Worm (Caenorhabditis elegans) whole organism, young adult: ENCODE data around the gene pmt-1.

ENCODE experiments used
- B0035.1 ChIP-seq: sonication (generic microtip); optimal IDR thresholded peaks from 2 replicates; lab custom pipeline; 2016; ENCODE audit warnings: missing genetic modification characterization, mild to moderate bottlenecking, missing compliant biosample characterization, missing genotype, missing genetic modification reagents
- B0261.1 ChIP-seq: sonication (generic microtip); optimal IDR thresholded peaks from 2 replicates; lab custom pipeline; 2016; ENCODE audit warnings: mild to moderate bottlenecking, missing genetic modification characterization, moderate library complexity, missing compliant biosample characterization
- B0336.3 ChIP-seq: fragments of 200-800 bp; sonication (Bioruptor generic); IDR thresholded peaks from 2 replicates; pipeline ENCODE4 v1.3.6; 2022; ENCODE audit warnings: missing genetic modification characterization, missing compliant biosample characterization
- F10E7.11 ChIP-seq: sonication (generic microtip); optimal IDR thresholded peaks from 2 replicates; lab custom pipeline; 2017; ENCODE audit warnings: mild to moderate bottlenecking, missing genetic modification characterization, moderate library complexity, missing compliant biosample characterization
- F33H1.4 ChIP-seq: fragments of 200-800 bp; sonication (Bioruptor generic); IDR thresholded peaks from 2 replicates; pipeline ENCODE4 v1.3.6; 2022; ENCODE audit warnings: missing genetic modification reagents, missing genetic modification characterization, missing compliant biosample characterization
- F57A8.1 ChIP-seq: fragments of 200-800 bp; sonication (Bioruptor generic); optimal IDR thresholded peaks from 2 replicates; lab custom pipeline; 2018; ENCODE audit warnings: mild to moderate bottlenecking, missing genetic modification characterization, moderate library complexity, missing compliant biosample characterization
- F57C9.4 ChIP-seq: sonication (generic microtip); optimal IDR thresholded peaks from 2 replicates; lab custom pipeline; 2017; ENCODE audit warnings: mild to moderate bottlenecking, missing genetic modification characterization, missing compliant biosample characterization
- K11D2.4 ChIP-seq: fragments of 200-800 bp; sonication (Bioruptor generic); IDR thresholded peaks from 2 replicates; pipeline ENCODE4 v1.3.6; 2022; ENCODE audit warnings: missing genetic modification reagents, missing genetic modification characterization, missing compliant biosample characterization
- K12H6.12 ChIP-seq: fragments of 200-800 bp; sonication (Bioruptor generic); optimal IDR thresholded peaks from 2 replicates; lab custom pipeline; 2018; ENCODE audit warnings: mild to moderate bottlenecking, missing genetic modification characterization, missing compliant biosample characterization
- T07F8.4 ChIP-seq: sonication (generic microtip); optimal IDR thresholded peaks from 2 replicates; lab custom pipeline; 2016; ENCODE audit warnings: mild to moderate bottlenecking, missing genetic modification characterization, moderate library complexity, missing compliant biosample characterization
- T26A5.8 ChIP-seq: sonication (generic microtip); optimal IDR thresholded peaks from 2 replicates; lab custom pipeline; 2016; ENCODE audit warnings: missing genetic modification characterization, missing compliant biosample characterization
- akir-1 ChIP-seq: fragments of 200-800 bp; sonication (Bioruptor generic); optimal IDR thresholded peaks from 2 replicates; lab custom pipeline; 2018; ENCODE audit warnings: mild to moderate bottlenecking, missing genetic modification characterization, moderate library complexity, missing compliant biosample characterization
- ama-1 ChIP-seq, 3 experiments: fragments of 150-350 bp in 1 of 3; sonication (generic microtip) in 2 of 3; optimal IDR thresholded peaks; 2 replicates each; lab custom pipeline; 2014 to 2018; ENCODE audit warnings: missing biosample characterization in 2 of 3, missing genetic modification characterization in 2 of 3, missing genetic modification reagents in 2 of 3
- aptf-3 ChIP-seq: fragments of 200-800 bp; sonication (Bioruptor generic); IDR thresholded peaks from 2 replicates; pipeline ENCODE4 v1.3.6; 2022; ENCODE audit warnings: missing genetic modification characterization, missing compliant biosample characterization
- cebp-1 ChIP-seq, 2 experiments: fragments of 200-800 bp in 1 of 2; sonication (Bioruptor generic) in 1 of 2; sonication (generic microtip) in 1 of 2; IDR thresholded peaks in 1 of 2; optimal IDR thresholded peaks in 1 of 2; 2 replicates each; pipeline versions ENCODE4 v1.3.6 to Lab custom; 2017 to 2022; ENCODE audit warnings: missing compliant biosample characterization in 2 of 2, missing genetic modification characterization in 2 of 2, mild to moderate bottlenecking in 1 of 2, missing genetic modification reagents in 1 of 2, moderate library complexity in 1 of 2
- ceh-100 ChIP-seq: fragments of 200-800 bp; sonication (Bioruptor generic); IDR thresholded peaks from 2 replicates; pipeline ENCODE4 v1.3.6; 2022; ENCODE audit warnings: missing genetic modification reagents, missing genetic modification characterization, missing compliant biosample characterization
- ceh-40 ChIP-seq: fragments of 200-800 bp; sonication (Bioruptor generic); IDR thresholded peaks from 2 replicates; pipeline ENCODE4 v1.3.6; 2022; ENCODE audit warnings: missing genetic modification characterization, missing compliant biosample characterization
- dox-1 ChIP-seq: fragments of 200-800 bp; sonication (Bioruptor generic); IDR thresholded peaks from 2 replicates; pipeline ENCODE4 v1.3.6; 2022; ENCODE audit warnings: missing genetic modification reagents, missing genetic modification characterization, missing compliant biosample characterization
- dpff-1 ChIP-seq: sonication (generic microtip); optimal IDR thresholded peaks from 2 replicates; lab custom pipeline; 2017; ENCODE audit warnings: mild to moderate bottlenecking, missing genetic modification characterization, missing compliant biosample characterization
- dpl-1 ChIP-seq: fragments of 150-350 bp; optimal IDR thresholded peaks from 2 replicates; lab custom pipeline; 2014; ENCODE audit warnings: missing biosample characterization, missing genetic modification reagents, missing genetic modification characterization
- efl-1 ChIP-seq: fragments of 150-350 bp; optimal IDR thresholded peaks from 2 replicates; lab custom pipeline; 2014; ENCODE audit warnings: missing biosample characterization, missing genetic modification reagents, missing genetic modification characterization
- egrh-3 ChIP-seq: fragments of 200-800 bp; sonication (Bioruptor generic); IDR thresholded peaks from 2 replicates; pipeline ENCODE4 v1.3.6; 2022; ENCODE audit warnings: missing genetic modification reagents, missing genetic modification characterization, missing compliant biosample characterization
- him-1 ChIP-seq: sonication (generic microtip); optimal IDR thresholded peaks from 2 replicates; lab custom pipeline; 2016; ENCODE audit warnings: missing genotype, missing genetic modification reagents, missing genetic modification characterization, missing compliant biosample characterization
- hmg-20 ChIP-seq: fragments of 200-800 bp; sonication (Bioruptor generic); IDR thresholded peaks from 2 replicates; pipeline ENCODE4 v1.3.6; 2022; ENCODE audit warnings: missing genetic modification reagents, missing genetic modification characterization, missing compliant biosample characterization
- hsf-1 ChIP-seq: fragments of 200-800 bp; sonication (Bioruptor generic); IDR thresholded peaks from 2 replicates; pipeline ENCODE4 v1.3.6; 2022; ENCODE audit warnings: missing genetic modification reagents, missing genetic modification characterization, missing compliant biosample characterization
- lin-26 ChIP-seq: fragments of 200-800 bp; sonication (Bioruptor generic); IDR thresholded peaks from 2 replicates; pipeline ENCODE4 v1.3.6; 2022; ENCODE audit warnings: missing genetic modification reagents, missing genetic modification characterization, missing compliant biosample characterization
- lin-40 ChIP-seq: sonication (generic microtip); optimal IDR thresholded peaks from 2 replicates; lab custom pipeline; 2016; ENCODE audit warnings: missing genetic modification characterization, mild to moderate bottlenecking, missing compliant biosample characterization, missing genotype, missing genetic modification reagents
- lin-54 ChIP-seq: fragments of 200-800 bp; sonication (Bioruptor generic); optimal IDR thresholded peaks from 2 replicates; lab custom pipeline; 2018; ENCODE audit warnings: mild to moderate bottlenecking, missing genetic modification characterization, missing compliant biosample characterization
- lir-1 ChIP-seq: fragments of 200-800 bp; sonication (Bioruptor generic); conservative IDR thresholded peaks from 2 replicates; pipeline ENCODE4 v1.3.6; 2022; ENCODE audit warnings: missing genetic modification reagents, missing genetic modification characterization, missing compliant biosample characterization
- lsy-27 ChIP-seq: sonication (generic microtip); optimal IDR thresholded peaks from 2 replicates; lab custom pipeline; 2017; ENCODE audit warnings: missing genetic modification characterization, mild to moderate bottlenecking, missing compliant biosample characterization, antibody characterized with exemption, missing genotype, borderline replicate concordance; ENCODE audit not compliant: insufficient read depth
- mcd-1 ChIP-seq: fragments of 200-800 bp; sonication (Bioruptor generic); IDR thresholded peaks from 2 replicates; pipeline ENCODE4 v1.3.6; 2022; ENCODE audit warnings: missing genetic modification reagents, missing genetic modification characterization, missing compliant biosample characterization
- mes-4 ChIP-seq: sonication (generic microtip); optimal IDR thresholded peaks from 2 replicates; lab custom pipeline; 2016; ENCODE audit warnings: missing genotype, missing genetic modification characterization, missing compliant biosample characterization
- nhr-120 ChIP-seq: fragments of 200-800 bp; sonication (Bioruptor generic); IDR thresholded peaks from 2 replicates; pipeline ENCODE4 v1.3.6; 2022; ENCODE audit warnings: missing genetic modification characterization, missing compliant biosample characterization
- nhr-27 ChIP-seq: fragments of 200-800 bp; sonication (Bioruptor generic); optimal IDR thresholded peaks from 2 replicates; lab custom pipeline; 2018; ENCODE audit warnings: mild to moderate bottlenecking, missing genetic modification characterization, moderate library complexity, missing compliant biosample characterization
- repo-1 ChIP-seq: sonication (generic microtip); optimal IDR thresholded peaks from 2 replicates; lab custom pipeline; 2017; ENCODE audit warnings: mild to moderate bottlenecking, missing genetic modification characterization, missing compliant biosample characterization
- snpc-1.1 ChIP-seq: sonication (generic microtip); optimal IDR thresholded peaks from 2 replicates; lab custom pipeline; 2017; ENCODE audit warnings: missing genetic modification characterization, mild to moderate bottlenecking, missing compliant biosample characterization, antibody characterized with exemption, moderate library complexity, missing genotype, missing genetic modification reagents; ENCODE audit not compliant: insufficient read depth
- snpc-1.3 ChIP-seq: sonication (generic microtip); optimal IDR thresholded peaks from 2 replicates; lab custom pipeline; 2017; ENCODE audit warnings: missing genetic modification characterization, mild to moderate bottlenecking, missing compliant biosample characterization, antibody characterized with exemption, moderate library complexity, missing genotype, missing genetic modification reagents; ENCODE audit not compliant: insufficient read depth
- snpc-4 ChIP-seq, 5 experiments: fragments of 150-350 bp in 1 of 5; sonication (generic microtip) in 4 of 5; optimal IDR thresholded peaks; 2 replicates each; lab custom pipeline; 2014 to 2018; ENCODE audit warnings: missing genetic modification characterization in 5 of 5, missing biosample characterization in 3 of 5, antibody characterized with exemption in 2 of 5, mild to moderate bottlenecking in 2 of 5, missing compliant biosample characterization in 2 of 5, missing genotype in 2 of 5, moderate library complexity in 2 of 5, missing genetic modification reagents in 1 of 5
- tbp1 ChIP-seq: fragments of 200-800 bp; sonication (Bioruptor generic); optimal IDR thresholded peaks from 2 replicates; lab custom pipeline; 2018; ENCODE audit warnings: mild to moderate bottlenecking, missing genetic modification characterization, missing compliant biosample characterization
- tlf-1 ChIP-seq: fragments of 200-800 bp; sonication (Bioruptor generic); optimal IDR thresholded peaks from 2 replicates; lab custom pipeline; 2018; ENCODE audit warnings: mild to moderate bottlenecking, missing genetic modification characterization, missing compliant biosample characterization
- zim-3 ChIP-seq: sonication (generic microtip); optimal IDR thresholded peaks from 2 replicates; lab custom pipeline; 2017; ENCODE audit warnings: mild to moderate bottlenecking, missing genetic modification characterization, moderate library complexity, missing compliant biosample characterization
- ztf-18 ChIP-seq: sonication (generic microtip); optimal IDR thresholded peaks from 2 replicates; lab custom pipeline; 2016; ENCODE audit warnings: missing genotype, mild to moderate bottlenecking, missing genetic modification characterization, missing compliant biosample characterization
- ztf-22 ChIP-seq: fragments of 200-800 bp; sonication (Bioruptor generic); optimal IDR thresholded peaks from 2 replicates; lab custom pipeline; 2018; ENCODE audit warnings: mild to moderate bottlenecking, missing genetic modification characterization, moderate library complexity, missing compliant biosample characterization
- ztf-26 ChIP-seq: sonication (generic microtip); optimal IDR thresholded peaks from 2 replicates; lab custom pipeline; 2017; ENCODE audit warnings: missing genetic modification characterization, missing compliant biosample characterization

pmt-1 gene

ce11 chrII:5331677-5332303 is 49.5 kb upstream of the pmt-1 start:
- TF ChIP-seq repo-1 (tag; lab: Kevin White, UChicago) (peak; percentile 18), F10E7.11 (tag; lab: Kevin White, UChicago) (no peak), aptf-3 (GFP tag; lab: Robert Waterston, UW) (no peak), lsy-27 (no peak), zim-3 (peak; percentile 3)
- TF ChIP-seq, all 124 proteins: peak for 2

DNA sequence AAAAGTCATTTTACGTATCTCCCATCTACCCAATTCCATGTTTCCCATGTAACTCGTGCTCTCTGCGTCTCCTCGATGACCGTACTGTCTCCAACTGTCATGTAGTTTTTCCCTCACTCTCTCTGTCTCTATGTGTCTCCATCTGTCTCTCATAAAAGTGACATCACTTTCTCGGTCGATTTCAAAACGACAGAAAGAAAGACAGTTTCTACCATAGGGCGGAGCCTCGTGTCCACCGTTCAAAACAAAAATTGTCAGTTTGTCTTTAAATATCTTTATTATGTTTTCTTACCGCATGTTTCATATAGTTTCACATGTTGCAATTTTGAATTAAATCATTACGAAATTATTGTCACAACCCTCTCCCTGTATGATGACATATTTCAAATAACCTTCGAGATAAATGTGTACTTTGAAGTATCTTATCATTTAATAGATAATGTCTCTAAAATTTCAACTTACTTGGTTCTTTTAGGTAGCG is 47.9 kb upstream of the pmt-1 start:
- no peak for TF ChIP-seq B0035.1 (tag; lab: Kevin White, UChicago)
- no peak for TF ChIP-seq dpl-1
- no peak for TF ChIP-seq egrh-3 (GFP tag; lab: Robert Waterston, UW)
- no peak for TF ChIP-seq B0261.1
- TF ChIP-seq snpc-1.3 (tag; lab: Kevin White, UChicago) = no peak
- TF ChIP-seq efl-1 (GFP tag; lab: Kevin White, UChicago) = no peak
- no peak for TF ChIP-seq nhr-27 (tag; lab: Kevin White, UChicago)
- no peak for TF ChIP-seq snpc-1.1 (tag; lab: Kevin White, UChicago)
- peak; percentile 45 for TF ChIP-seq K12H6.12
- peak; percentile 84 for TF ChIP-seq lin-40 (tag; lab: Kevin White, UChicago)
- no peak for TF ChIP-seq F57C9.4 (tag; lab: Kevin White, UChicago)
- TF ChIP-seq ztf-26 (tag; lab: Kevin White, UChicago) = peak; percentile 67
- TF ChIP-seq dpff-1 = no peak
- peak; percentile 64; the same call in 1 of the 2 replicates for TF ChIP-seq B0336.3 (GFP tag; lab: Robert Waterston, UW)
- TF ChIP-seq ceh-40 = no peak
- TF ChIP-seq hmg-20 = no peak
- no peak for TF ChIP-seq hsf-1
- TF ChIP-seq lir-1 = no peak; the same call in 1 of the 2 replicates
- no peak for TF ChIP-seq ama-1 (optimal IDR thresholded peaks at IDR 0.05; lab: Kevin White, UChicago)
- no peak for TF ChIP-seq ama-1 (GFP tag; optimal IDR thresholded peaks at IDR 0.05; lab: Kevin White, UChicago)
- TF ChIP-seq him-1 (tag; lab: Kevin White, UChicago) = no peak
- TF ChIP-seq mes-4 = no peak
- TF ChIP-seq tlf-1 (GFP tag; lab: Kevin White, UChicago) = peak; percentile 57
- peak; percentile 19 for TF ChIP-seq tbp1 (GFP tag; lab: Kevin White, UChicago)
- no peak for TF ChIP-seq F33H1.4 (GFP tag; lab: Robert Waterston, UW)
- no peak for TF ChIP-seq T26A5.8
- TF ChIP-seq mcd-1 (GFP tag; lab: Robert Waterston, UW) = peak; percentile 46; the same call in 1 of the 2 replicates
- TF ChIP-seq akir-1 (GFP tag; lab: Kevin White, UChicago) = no peak
- TF ChIP-seq lin-54 (GFP tag; lab: Kevin White, UChicago) = peak; percentile 46
- no peak for TF ChIP-seq ceh-100 (GFP tag; lab: Robert Waterston, UW)
- no peak for TF ChIP-seq repo-1 (tag; lab: Kevin White, UChicago)
- peak; percentile 25 for TF ChIP-seq ztf-22 (GFP tag; lab: Kevin White, UChicago)
- TF ChIP-seq lin-26 (GFP tag; lab: Robert Waterston, UW) = no peak
- TF ChIP-seq cebp-1 (GFP tag; IDR thresholded peaks at IDR 0.05; lab: Robert Waterston, UW) = peak; percentile 77
- TF ChIP-seq cebp-1 (tag; optimal IDR thresholded peaks at IDR 0.05; lab: Kevin White, UChicago) = peak; percentile 94
- TF ChIP-seq T07F8.4 (tag; lab: Kevin White, UChicago) = no peak
- no peak for TF ChIP-seq nhr-120 (GFP tag; lab: Robert Waterston, UW)
- no peak for TF ChIP-seq snpc-4 (GFP tag; optimal IDR thresholded peaks at IDR 0.05; lab: Kevin White, UChicago)
- peak in 1 of 4 experiments; percentile 49 for TF ChIP-seq snpc-4 (tag; optimal IDR thresholded peaks at IDR 0.05; lab: Kevin White, UChicago)
- TF ChIP-seq dox-1 = peak; percentile 75
- TF ChIP-seq K11D2.4 = peak; percentile 59; the same call in 1 of the 2 replicates
- no peak for TF ChIP-seq ztf-18
- no peak for TF ChIP-seq F57A8.1 (GFP tag; lab: Kevin White, UChicago)
- TF ChIP-seq lsy-27 = no peak
